Worm (Caenorhabditis elegans): ENCODE results near the gene lim-8.

lim-8 gene

DNA sequence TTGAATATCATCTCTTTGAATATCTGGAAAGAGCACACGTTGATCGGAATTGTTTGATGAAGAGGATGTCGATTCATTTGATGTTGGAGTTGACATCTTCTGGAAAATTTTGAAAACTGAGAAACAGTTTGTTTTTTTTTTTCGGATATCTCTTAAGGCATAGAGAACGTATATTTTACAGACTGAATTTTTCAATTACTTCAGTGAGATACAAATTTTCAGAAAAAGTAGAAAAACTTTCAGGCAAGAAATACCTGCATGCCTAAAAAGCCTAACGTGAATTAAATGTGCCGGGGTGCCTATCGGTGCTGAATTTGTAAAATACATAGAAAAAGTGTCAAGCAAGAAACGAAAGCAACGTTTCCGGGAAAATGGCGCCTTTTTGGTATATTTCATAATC lies 54.1 kb downstream of the lim-8 start, which contains the start of gene zak-1:
TSS of gene zak-1 (minus strand) at position 101 of the 400 bp plus-strand sequence.
- TF ChIP-seq mep-1 (tag; optimal IDR thresholded peaks at IDR 0.05), result no peak
- no peak for TF ChIP-seq drap-1 (GFP tag; optimal IDR thresholded peaks at IDR 0.05)
- no peak for TF ChIP-seq nhr-76 (tag; optimal IDR thresholded peaks at IDR 0.05)
- no peak for TF ChIP-seq hlh-1 (tag; optimal IDR thresholded peaks at IDR 0.05)
- TF ChIP-seq lsy-2 (tag; optimal IDR thresholded peaks at IDR 0.05), result no peak
- no peak for TF ChIP-seq flh-1 (GFP tag; optimal IDR thresholded peaks at IDR 0.05)
- TF ChIP-seq nhr-28 (tag; optimal IDR thresholded peaks at IDR 0.05), result no peak
- no peak for TF ChIP-seq ztf-11 (tag; optimal IDR thresholded peaks at IDR 0.05)

DNA sequence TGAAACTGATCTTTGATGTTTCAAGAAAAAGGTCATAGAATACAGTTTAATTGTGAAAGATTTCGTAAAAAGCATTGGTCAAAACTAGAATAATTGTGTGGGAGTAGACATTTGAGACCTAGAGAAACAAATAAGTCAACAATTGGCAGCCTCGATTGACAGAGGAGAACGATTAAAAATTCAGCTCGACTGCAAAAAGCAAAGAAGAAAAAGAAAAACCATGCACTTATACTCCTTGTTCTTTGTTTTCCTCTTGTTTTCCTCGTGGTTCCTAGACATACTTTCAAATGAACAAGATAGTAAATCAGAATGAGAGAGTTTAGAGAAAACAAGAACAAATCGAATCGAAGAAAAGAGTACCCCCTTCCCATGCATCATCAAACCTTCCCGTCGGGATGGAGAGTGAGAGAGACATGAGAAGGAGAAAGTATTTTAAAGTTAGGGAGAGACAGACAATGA lies 54.8 kb downstream of the lim-8 start:
- TF ChIP-seq nhr-12 (tag; optimal IDR thresholded peaks at IDR 0.05) (no peak), lin-13 (tag; optimal IDR thresholded peaks at IDR 0.05) (no peak), ham-2 (GFP tag; optimal IDR thresholded peaks at IDR 0.05) (no peak), sem-2 (GFP tag; optimal IDR thresholded peaks at IDR 0.05) (no peak), unc-62 (GFP tag; optimal IDR thresholded peaks at IDR 0.05) (no peak), nhr-28 (tag; optimal IDR thresholded peaks at IDR 0.05) (no peak), tbx-8 (GFP tag; optimal IDR thresholded peaks at IDR 0.05) (no peak), nhr-2 (tag; optimal IDR thresholded peaks at IDR 0.05) (no peak), nhr-76 (tag; optimal IDR thresholded peaks at IDR 0.05) (no peak), nhr-237 (tag; optimal IDR thresholded peaks at IDR 0.05) (no peak), ceh-83 (GFP tag; optimal IDR thresholded peaks at IDR 0.05) (no peak), unc-39 (tag; optimal IDR thresholded peaks at IDR 0.05) (no peak), drap-1 (GFP tag; optimal IDR thresholded peaks at IDR 0.05) (no peak), pha-4 (tag; optimal IDR thresholded peaks at IDR 0.05) (no peak), unc-120 (tag; optimal IDR thresholded peaks at IDR 0.05; ENCODE audit: poor library complexity, severe bottlenecking) (no peak), hlh-1 (tag; optimal IDR thresholded peaks at IDR 0.05) (no peak), mls-2 (tag; optimal IDR thresholded peaks at IDR 0.05) (no peak), lsy-2 (tag; optimal IDR thresholded peaks at IDR 0.05) (no peak)

DNA sequence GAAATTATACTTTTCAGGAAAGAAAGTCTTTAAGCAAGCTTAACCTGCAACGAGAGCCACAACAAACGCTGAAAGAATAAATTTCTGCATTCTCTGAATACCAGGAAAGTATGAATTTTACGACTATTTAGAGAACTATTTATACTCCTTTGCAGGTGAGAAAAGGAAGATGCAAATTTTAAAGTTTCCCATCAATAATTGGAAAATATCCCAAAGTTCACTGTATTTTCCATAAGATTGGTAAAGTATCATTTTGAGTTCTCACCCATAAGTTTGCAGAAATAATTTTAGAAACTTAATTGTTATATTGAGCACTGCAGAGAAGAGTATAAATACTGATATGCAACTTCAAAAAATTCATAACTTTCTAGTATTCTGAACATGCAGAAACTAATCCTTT lies 56.9 kb downstream of the lim-8 start, which contains the start of gene clec-158:
TSS of gene clec-158 (minus strand) at position 101 of the 400 bp plus-strand sequence.
- TF ChIP-seq ces-1 (GFP tag; optimal IDR thresholded peaks at IDR 0.05), result no peak
- no peak for TF ChIP-seq mls-2 (tag; optimal IDR thresholded peaks at IDR 0.05)
- no peak for TF ChIP-seq ceh-83 (GFP tag; optimal IDR thresholded peaks at IDR 0.05)
- TF ChIP-seq ceh-39 (tag; optimal IDR thresholded peaks at IDR 0.05), result no peak

DNA sequence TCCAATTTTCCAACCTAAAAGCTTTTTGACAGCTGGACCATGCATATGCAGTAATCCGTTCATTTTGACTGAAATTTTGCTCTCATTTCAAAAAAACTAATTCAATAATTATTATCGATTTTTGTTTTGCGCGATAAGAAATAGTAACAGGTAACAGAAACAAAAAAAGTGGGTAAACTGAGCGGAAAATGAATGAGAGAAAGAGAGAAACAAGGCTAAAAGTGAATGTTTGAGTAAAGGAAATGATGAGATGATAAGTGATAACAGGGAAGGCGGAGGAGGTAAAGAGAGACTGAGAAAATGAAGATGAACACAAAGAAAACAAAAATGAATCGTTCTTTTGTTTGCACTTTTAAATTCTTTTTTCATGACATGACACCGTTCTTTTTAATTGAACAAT lies 61.3 kb downstream of the lim-8 start, which contains the start of gene sma-3:
TSS of gene sma-3 (minus strand) at position 68 of the 400 bp plus-strand sequence.
- TF ChIP-seq blmp-1 (tag; optimal IDR thresholded peaks at IDR 0.05) (peak; percentile 47), nhr-28 (tag; optimal IDR thresholded peaks at IDR 0.05) (no peak)

Measured in whole organism, mixed stage, embryonic.